Worm (Caenorhabditis elegans) whole organism, midembryonic: ENCODE data around the gene F32E10.8.

ENCODE experiments used
- T22C8.4 ChIP-seq: fragments of 200-800 bp; sonication (Bioruptor generic); IDR thresholded peaks from 2 replicates; pipeline ENCODE4 v1.3.6; 2022; ENCODE audit warnings: missing genetic modification characterization, missing compliant biosample characterization
- cog-1 ChIP-seq: sonication (generic microtip); optimal IDR thresholded peaks from 2 replicates; lab custom pipeline; 2016; ENCODE audit warnings: missing genetic modification characterization, missing compliant biosample characterization
- ref-1 ChIP-seq: fragments of 200-800 bp; sonication (Bioruptor generic); conservative IDR thresholded peaks from 2 replicates; pipeline ENCODE4 v1.3.6; 2022; ENCODE audit warnings: missing genetic modification reagents, missing genetic modification characterization, missing compliant biosample characterization
- ztf-23 ChIP-seq: fragments of 200-800 bp; sonication (Bioruptor generic); IDR thresholded peaks from 2 replicates; pipeline ENCODE4 v1.3.6; 2022; ENCODE audit warnings: missing genetic modification reagents, missing genetic modification characterization, missing compliant biosample characterization

ce11 chrIV:7585273-7585882, 18.0 kb downstream of the F32E10.8 start:
- TF ChIP-seq ztf-23 (no peak), ref-1 (GFP tag; lab: Robert Waterston, UW) (no peak), cog-1 (no peak), T22C8.4 (GFP tag; lab: Robert Waterston, UW) (no peak)
